Worm (Caenorhabditis elegans): ENCODE data around the gene str-246.
A peak's percentile ranks its signal among the peaks of the same experiment; 100 is the strongest.

Gene str-246

DNA sequence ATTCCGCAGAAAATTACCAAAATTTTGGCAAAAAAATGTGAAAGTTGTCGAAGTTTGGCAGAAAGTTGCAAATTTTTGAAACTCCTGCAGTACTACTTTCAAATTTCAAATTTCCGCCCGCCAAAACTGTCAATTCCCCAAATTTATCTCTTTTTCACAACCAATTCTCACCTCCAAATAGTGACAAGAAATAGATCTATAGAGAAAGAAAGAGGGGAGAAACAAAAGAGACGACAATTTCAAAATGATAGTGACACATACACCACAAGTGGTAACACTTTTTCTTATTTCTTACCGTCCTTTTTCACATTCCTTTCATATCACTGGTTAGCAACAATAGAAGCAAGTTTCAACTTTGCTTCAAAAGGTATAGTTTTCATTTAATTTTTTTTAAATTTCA lies 6.5 kb downstream of the str-246 start:
- no peak for TF ChIP-seq fkh-8 (tag; optimal IDR thresholded peaks at IDR 0.05)
- TF ChIP-seq unc-98 (GFP tag; IDR thresholded peaks at IDR 0.05) = no peak
- no peak for TF ChIP-seq efl-1 (optimal IDR thresholded peaks at IDR 0.05)
- TF ChIP-seq efl-1 (GFP tag; optimal IDR thresholded peaks at IDR 0.05 in 1 of 2) = peak; percentile 29 to 66
- TF ChIP-seq blmp-1 (tag; optimal IDR thresholded peaks at IDR 0.05) = peak; percentile 28
- peak in 1 of 3 experiments; percentile 26 for TF ChIP-seq dpl-1 (GFP tag; optimal IDR thresholded peaks at IDR 0.05)
- TF ChIP-seq zag-1 (tag; optimal IDR thresholded peaks at IDR 0.05) = no peak
- TF ChIP-seq lin-35 (GFP tag; optimal IDR thresholded peaks at IDR 0.05) = peak in 1 of 2 experiments; percentile 42

- TF ChIP-seq elt-2 (tag; optimal IDR thresholded peaks at IDR 0.05) = peak; percentile 60
- no peak for TF ChIP-seq C34B4.2 (tag; optimal IDR thresholded peaks at IDR 0.05)
- peak in 1 of 2 experiments; percentile 9 for TF ChIP-seq mdl-1 (tag; optimal IDR thresholded peaks at IDR 0.05)
- TF ChIP-seq nhr-85 (tag) = peak; percentile 77
- TF ChIP-seq ztf-11 (tag; optimal IDR thresholded peaks at IDR 0.05) = no peak
- no peak for TF ChIP-seq snu-23 (GFP tag; optimal IDR thresholded peaks at IDR 0.05)
- no peak for TF ChIP-seq nhr-12 (tag; optimal IDR thresholded peaks at IDR 0.05)
- no peak for TF ChIP-seq C16A3.4 (tag; optimal IDR thresholded peaks at IDR 0.05)
- TF ChIP-seq nhr-237 (tag; optimal IDR thresholded peaks at IDR 0.05) = no peak
- TF ChIP-seq ets-5 (GFP tag; IDR thresholded peaks at IDR 0.05) = no peak
- no peak for TF ChIP-seq nhr-76 (tag; optimal IDR thresholded peaks at IDR 0.05)
- no peak for TF ChIP-seq nhr-19 (GFP tag; conservative IDR thresholded peaks at IDR 0.05)
- TF ChIP-seq lin-14 (GFP tag; optimal IDR thresholded peaks at IDR 0.05) = peak; percentile 55
- no peak for TF ChIP-seq hlh-17 (GFP tag; optimal IDR thresholded peaks at IDR 0.05; ENCODE audit: borderline replicate concordance)
- no peak for TF ChIP-seq mab-9 (GFP tag; IDR thresholded peaks at IDR 0.05)
- TF ChIP-seq vab-15 (tag; optimal IDR thresholded peaks at IDR 0.05) = no peak
- TF ChIP-seq lin-13 (GFP tag; optimal IDR thresholded peaks at IDR 0.05) = no peak
- TF ChIP-seq C04F5.9 (tag; optimal IDR thresholded peaks at IDR 0.05) = no peak
- no peak for TF ChIP-seq ces-1 (GFP tag; optimal IDR thresholded peaks at IDR 0.05)
- TF ChIP-seq lin-39 (tag; optimal IDR thresholded peaks at IDR 0.05) = no peak
- TF ChIP-seq zag-1 (tag; optimal IDR thresholded peaks at IDR 0.05) = no peak
- no peak for TF ChIP-seq egl-27 (tag; optimal IDR thresholded peaks at IDR 0.05)
- TF ChIP-seq blmp-1 (tag; optimal IDR thresholded peaks at IDR 0.05) = peak; percentile 77
- TF ChIP-seq fkh-10 (GFP tag; optimal IDR thresholded peaks at IDR 0.05) = no peak
- TF ChIP-seq rnt-1 (tag; optimal IDR thresholded peaks at IDR 0.05) = no peak
- TF ChIP-seq efl-1 (optimal IDR thresholded peaks at IDR 0.05) = no peak
- TF ChIP-seq efl-1 (GFP tag; optimal IDR thresholded peaks at IDR 0.05 in 1 of 2) = peak in 1 of 2 experiments; percentile 68
- TF ChIP-seq fos-1 (tag; optimal IDR thresholded peaks at IDR 0.05) = no peak
These were observed 9.9 kb downstream of the str-246 start for ce11 chrIII:11087442-11087841.

DNA sequence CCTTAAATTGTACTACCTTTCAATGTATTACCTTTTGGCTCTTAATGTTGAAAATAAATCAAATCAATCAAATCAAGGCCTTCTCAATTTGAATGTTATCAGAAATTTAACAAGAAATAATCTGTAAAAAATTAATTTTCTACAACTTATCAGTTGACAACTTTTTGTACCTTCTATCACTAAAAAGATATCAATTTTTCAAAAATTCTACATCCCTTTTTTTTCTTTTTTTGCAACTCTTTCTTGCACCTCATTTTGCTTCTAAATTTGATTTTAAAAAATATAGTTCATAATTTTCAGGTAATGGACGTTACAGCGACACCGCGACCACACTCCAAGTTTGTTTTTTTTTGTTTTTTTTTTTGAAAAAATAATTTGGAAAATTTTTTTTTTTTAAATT lies 10.7 kb downstream of the str-246 start, which contains the start of gene W09D6.5:
Gene W09D6.5 (plus strand): TSS at position 301 of the 400 bp plus-strand sequence.
- no peak for TF ChIP-seq fkh-8 (tag; optimal IDR thresholded peaks at IDR 0.05)
- no peak for TF ChIP-seq nhr-84 (tag; optimal IDR thresholded peaks at IDR 0.05)
- TF ChIP-seq C34B4.2 (tag; optimal IDR thresholded peaks at IDR 0.05) = no peak
- no peak for TF ChIP-seq blmp-1 (tag; optimal IDR thresholded peaks at IDR 0.05)
- TF ChIP-seq irx-1 (tag; optimal IDR thresholded peaks at IDR 0.05) = no peak

ce11 chrIII:11090112-11090648 lies 12.7 kb downstream of the str-246 start:
- no peak for TF ChIP-seq lir-3 (tag; optimal IDR thresholded peaks at IDR 0.05; ENCODE audit: poor library complexity)
- TF ChIP-seq lin-39 (tag; optimal IDR thresholded peaks at IDR 0.05) = peak; percentile 50
- TF ChIP-seq dsc-1 (tag; optimal IDR thresholded peaks at IDR 0.05) = peak; percentile 16
- peak; percentile 86 for TF ChIP-seq nhr-85 (tag)
- TF ChIP-seq irx-1 (tag; optimal IDR thresholded peaks at IDR 0.05) = peak; percentile 60
- peak; percentile 54 for TF ChIP-seq snu-23 (GFP tag; optimal IDR thresholded peaks at IDR 0.05)
- no peak for TF ChIP-seq alr-1 (tag; optimal IDR thresholded peaks at IDR 0.05; ENCODE audit: borderline replicate concordance)
- no peak for TF ChIP-seq hlh-17 (GFP tag; optimal IDR thresholded peaks at IDR 0.05; ENCODE audit: borderline replicate concordance)
- peak; percentile 59 for TF ChIP-seq nhr-19 (GFP tag; conservative IDR thresholded peaks at IDR 0.05)
- no peak for TF ChIP-seq ztf-4 (tag; optimal IDR thresholded peaks at IDR 0.05)
- peak; percentile 1 for TF ChIP-seq F16B12.6 (tag; optimal IDR thresholded peaks at IDR 0.05)
- TF ChIP-seq fos-1 (tag; optimal IDR thresholded peaks at IDR 0.05) = peak; percentile 5
- no peak for TF ChIP-seq nhr-237 (tag; optimal IDR thresholded peaks at IDR 0.05)
- no peak for TF ChIP-seq pqm-1 (tag; optimal IDR thresholded peaks at IDR 0.05)
- no peak for TF ChIP-seq C04F5.9 (tag; optimal IDR thresholded peaks at IDR 0.05)
- no peak for TF ChIP-seq nhr-76 (tag; optimal IDR thresholded peaks at IDR 0.05)
- peak; percentile 35 for TF ChIP-seq sup-37 (GFP tag; optimal IDR thresholded peaks at IDR 0.05)
- TF ChIP-seq ets-5 (GFP tag; IDR thresholded peaks at IDR 0.05) = no peak
- 0 out of 2 replicates have a peak, but pooled peaks have one; percentile 18 for TF ChIP-seq unc-98 (GFP tag; IDR thresholded peaks at IDR 0.05)
- TF ChIP-seq jun-1 (tag; optimal IDR thresholded peaks at IDR 0.05) = no peak
- TF ChIP-seq fkh-8 (tag; optimal IDR thresholded peaks at IDR 0.05) = no peak
- no peak for TF ChIP-seq hpl-2 (GFP tag; optimal IDR thresholded peaks at IDR 0.05)
- TF ChIP-seq tbx-2 (tag; optimal IDR thresholded peaks at IDR 0.05) = peak; percentile 44
- TF ChIP-seq nhr-84 (tag; optimal IDR thresholded peaks at IDR 0.05) = no peak
- TF ChIP-seq unc-130 (tag; optimal IDR thresholded peaks at IDR 0.05) = no peak

Measured in whole organism, L1 larva.